Fruit fly (Drosophila melanogaster): ENCODE data around the gene CG4768.

CG4768 gene

DNA sequence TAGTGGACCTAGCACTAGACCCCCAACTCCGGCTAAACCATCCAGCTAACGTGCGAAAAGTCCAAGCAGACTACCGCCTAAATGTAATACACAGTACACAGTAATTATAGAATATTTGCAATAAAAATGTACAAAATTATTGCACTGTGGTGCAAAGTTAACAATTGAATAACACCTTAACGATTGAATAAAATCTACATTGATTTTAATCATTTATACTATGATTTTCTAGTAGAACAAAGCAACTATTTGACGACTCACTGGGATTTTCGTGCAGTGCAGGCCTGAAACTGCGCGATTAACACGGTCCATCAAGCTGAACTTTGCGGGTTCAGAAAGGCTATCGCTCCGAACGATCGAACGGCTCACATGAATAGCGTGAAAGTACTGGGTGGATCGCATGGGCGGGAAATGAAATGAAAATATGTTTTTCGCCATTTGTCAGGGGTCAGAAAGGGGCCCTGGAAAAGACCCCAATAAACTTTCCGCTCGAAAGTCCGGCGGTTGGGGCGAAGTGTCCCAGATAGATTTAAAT lies 13.7 kb upstream of the CG4768 start (continued):
- TF ChIP-seq Med (GFP tag) (peak; percentile 72), Sry-β (GFP tag; optimal IDR thresholded peaks at IDR 0.05) (no peak), sens (GFP tag) (peak; percentile 78), B-H2 (GFP tag; optimal IDR thresholded peaks at IDR 0.05) (no peak), Doc3 (GFP tag; IDR thresholded peaks at IDR 0.05; ENCODE audit: partially characterized antibody) (no peak), CG1832 (GFP tag; optimal IDR thresholded peaks at IDR 0.05) (no peak), CG10274 (GFP tag; optimal IDR thresholded peaks at IDR 0.05) (no peak), HmgD (GFP tag; optimal IDR thresholded peaks at IDR 0.05) (no peak), gfzf (GFP tag; optimal IDR thresholded peaks at IDR 0.05) (no peak)

DNA sequence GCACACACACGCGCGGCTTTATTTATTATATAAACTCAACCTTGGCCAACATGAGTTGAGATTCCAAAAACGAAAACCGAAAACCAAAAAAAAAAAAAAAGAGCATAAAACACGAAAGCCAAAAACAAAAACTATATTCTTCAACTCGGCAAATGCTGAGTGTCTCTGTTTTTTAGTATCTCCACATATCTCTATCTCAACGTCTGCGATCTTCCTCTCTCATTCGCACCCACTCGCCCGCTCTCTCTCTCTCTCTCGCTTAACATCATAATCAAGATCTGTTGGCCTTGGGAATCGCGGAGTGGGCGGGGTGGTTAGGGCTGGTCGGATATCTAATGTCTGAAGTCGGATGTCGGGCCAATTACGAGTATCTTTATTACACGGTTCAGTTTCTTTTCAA lies 11.7 kb upstream of the CG4768 start:
- TF ChIP-seq CG1832 (GFP tag; optimal IDR thresholded peaks at IDR 0.05) (peak; percentile 79), vvl (GFP tag; IDR thresholded peaks at IDR 0.05) (0 out of 2 replicates have a peak, but pooled peaks have one; percentile 18), CG7786 (GFP tag; optimal IDR thresholded peaks at IDR 0.05) (no peak), Hmr (GFP tag; optimal IDR thresholded peaks at IDR 0.05) (peak; percentile 16), CG33557 (GFP tag; optimal IDR thresholded peaks at IDR 0.05) (no peak), sr (GFP tag; IDR thresholded peaks at IDR 0.05) (peak; percentile 37; the same call in 1 of the 3 replicates), br (optimal IDR thresholded peaks at IDR 0.05) (no peak), chinmo (GFP tag; IDR thresholded peaks at IDR 0.05; ENCODE audit: partially characterized antibody) (peak; percentile 74; the same call in 2 of the 4 replicates), twi (tag; optimal IDR thresholded peaks at IDR 0.05) (peak; percentile 8), Trl (optimal IDR thresholded peaks at IDR 0.05) (peak; percentile 39 to 74), Trl (GFP tag; optimal IDR thresholded peaks at IDR 0.05) (no peak), Sry-β (GFP tag; optimal IDR thresholded peaks at IDR 0.05) (no peak), z (GFP tag; IDR thresholded peaks at IDR 0.05) (peak; percentile 76; the same call in 2 of the 3 replicates), Med (GFP tag) (peak; percentile 58), pros (GFP tag; optimal IDR thresholded peaks at IDR 0.05) (peak; percentile 12), sqz (GFP tag; optimal IDR thresholded peaks at IDR 0.05) (peak; percentile 73), D19B (GFP tag; optimal IDR thresholded peaks at IDR 0.05) (peak; percentile 32), CG9876 (GFP tag; optimal IDR thresholded peaks at IDR 0.05) (no peak), Deaf1 (tag; optimal IDR thresholded peaks at IDR 0.05) (peak; percentile 4), grn (GFP tag; optimal IDR thresholded peaks at IDR 0.05) (peak; percentile 86), Pdp1 (GFP tag; optimal IDR thresholded peaks at IDR 0.05) (peak in 1 of 2 experiments; percentile 83), da (GFP tag; optimal IDR thresholded peaks at IDR 0.05) (no peak), Hmx (GFP tag; optimal IDR thresholded peaks at IDR 0.05) (no peak), CG12769 (tag; optimal IDR thresholded peaks at IDR 0.05) (peak; percentile 42), CG13894 (tag; optimal IDR thresholded peaks at IDR 0.05) (peak; percentile 49), gro (GFP tag; optimal IDR thresholded peaks at IDR 0.05) (peak; percentile 37), Ssrp (tag; optimal IDR thresholded peaks at IDR 0.05) (no peak), ftz-f1 (GFP tag; optimal IDR thresholded peaks at IDR 0.05) (peak; percentile 97), CG2199 (GFP tag; IDR thresholded peaks at IDR 0.05) (peak; percentile 37; the same call in 1 of the 3 replicates), sd (tag; optimal IDR thresholded peaks at IDR 0.05) (peak; percentile 75), caup (GFP tag; optimal IDR thresholded peaks at IDR 0.05; ENCODE audit: severe bottlenecking) (peak; percentile 34), CG8290 (GFP tag; optimal IDR thresholded peaks at IDR 0.05) (no peak), CG8290 (tag; optimal IDR thresholded peaks at IDR 0.05) (peak in 1 of 2 experiments; percentile 8), abd-A (tag; optimal IDR thresholded peaks at IDR 0.05) (peak; percentile 53), CG14441 (GFP tag; IDR thresholded peaks at IDR 0.05) (no peak), CG1024 (GFP tag; IDR thresholded peaks at IDR 0.05) (no peak)

Data from whole organism, embryonic.